Fruit fly (Drosophila melanogaster) whole organism, embryonic: ENCODE measurements around the gene lectin-24A.

ENCODE experiments used
- Asciz ChIP-seq: fragments of 200-800 bp; sonication (Bioruptor generic); optimal IDR thresholded peaks from 2 replicates; lab custom pipeline; 2017; ENCODE audit warnings: missing biosample characterization, mild to moderate bottlenecking, missing genetic modification characterization, missing genetic modification reagents
- CG10366 ChIP-seq: fragments of 200-800 bp; sonication (Bioruptor generic); IDR thresholded peaks from 2 replicates; pipeline ENCODE4 v1.3.6; 2022; ENCODE audit warnings: missing biosample characterization, missing genetic modification characterization
- CG11723 ChIP-seq: fragments of 200-800 bp; sonication (Bioruptor generic); optimal IDR thresholded peaks from 2 replicates; lab custom pipeline; 2017; ENCODE audit warnings: missing biosample characterization, mild to moderate bottlenecking, missing genetic modification characterization
- CG12155 ChIP-seq: fragments of 200-800 bp; sonication (Bioruptor generic); optimal IDR thresholded peaks from 3 replicates; lab custom pipeline; 2016; ENCODE audit warnings: missing biosample characterization, missing genetic modification characterization
- CG17829 ChIP-seq: fragments of 200-800 bp; optimal IDR thresholded peaks from 2 replicates; lab custom pipeline; 2019; ENCODE audit warnings: missing biosample characterization, mild to moderate bottlenecking, missing genetic modification characterization, moderate library complexity
- CG5953 ChIP-seq: fragments of 200-800 bp; sonication (Bioruptor generic); IDR thresholded peaks from 2 replicates; pipeline ENCODE4 v1.3.6; 2022; ENCODE audit warnings: missing biosample characterization, missing genetic modification characterization
- CG7372 ChIP-seq: fragments of 200-800 bp; sonication (Bioruptor generic); IDR thresholded peaks from 2 replicates; pipeline ENCODE4 v1.3.6; 2022; ENCODE audit warnings: missing biosample characterization, missing genetic modification characterization
- Taf1 ChIP-seq: fragments of 200-800 bp; sonication (Bioruptor generic); IDR thresholded peaks from 2 replicates; pipeline ENCODE4 v1.3.6; 2022; ENCODE audit warnings: missing biosample characterization, missing genetic modification characterization
- bab2 ChIP-seq: fragments of 200-800 bp; sonication (Bioruptor generic); optimal IDR thresholded peaks from 2 replicates; lab custom pipeline; 2016; ENCODE audit warnings: missing biosample characterization, missing genetic modification characterization

DNA sequence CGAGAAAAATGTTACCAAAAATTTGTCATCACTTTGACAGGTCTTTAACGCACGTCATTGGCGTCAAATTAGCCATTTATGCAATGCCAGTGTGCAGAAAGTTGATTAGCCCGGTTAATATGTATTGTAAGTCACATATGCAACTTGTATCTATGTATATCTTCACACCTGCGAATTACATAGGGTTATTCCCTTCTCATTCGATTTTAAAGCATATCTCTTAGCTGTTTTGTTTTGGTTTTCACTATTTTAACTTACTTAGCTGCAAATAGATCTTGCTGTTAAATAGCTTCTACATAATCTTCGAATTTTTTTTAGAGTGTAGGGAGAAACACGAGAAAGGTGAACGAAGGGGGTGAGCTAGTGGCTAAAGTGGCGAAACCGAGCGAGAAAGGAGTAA is 13.5 kb upstream of the lectin-24A start:
- no peak for TF ChIP-seq CG10366 (GFP tag; lab: Robert Waterston, UW)
- no peak for TF ChIP-seq bab2
- no peak for TF ChIP-seq Taf1 (GFP tag; lab: Robert Waterston, UW)
- no peak for TF ChIP-seq CG17829 (tag; lab: Kevin White, UChicago)
- no peak for TF ChIP-seq CG7372 (GFP tag; lab: Robert Waterston, UW)
- TF ChIP-seq CG11723 (GFP tag; lab: Kevin White, UChicago), result no peak
- no peak for TF ChIP-seq CG12155
- TF ChIP-seq CG5953 (GFP tag; lab: Robert Waterston, UW), result no peak
- no peak for TF ChIP-seq Asciz (GFP tag; lab: Kevin White, UChicago)
